Fruit fly (Drosophila melanogaster): ENCODE measurements around the gene Atg8a.

Atg8a gene

DNA sequence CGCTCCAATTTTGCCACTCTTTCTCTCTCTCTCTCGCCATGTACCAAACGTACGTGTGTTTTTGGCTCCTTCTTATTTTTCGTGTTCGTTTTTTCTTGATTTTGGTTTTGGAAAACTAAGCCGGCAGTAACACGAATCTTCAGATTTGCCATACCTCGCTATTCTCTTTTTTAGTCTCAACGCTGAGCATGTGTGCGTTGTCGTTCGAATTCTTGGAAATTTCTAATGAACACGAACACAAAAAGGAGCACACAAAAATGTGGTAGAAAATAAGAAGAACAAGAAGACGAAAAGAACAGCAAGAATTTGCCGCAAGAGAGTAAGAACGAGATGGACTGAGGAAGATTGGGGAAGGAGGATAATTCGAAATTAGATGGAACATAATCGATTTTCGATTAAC, 40.5 kb upstream of the Atg8a start:
- TF ChIP-seq Pif1B (GFP tag; optimal IDR thresholded peaks at IDR 0.05) (no peak), CG17806 (tag; optimal IDR thresholded peaks at IDR 0.05) (no peak), Pif1A (GFP tag; optimal IDR thresholded peaks at IDR 0.05) (no peak), CG15710 (tag; optimal IDR thresholded peaks at IDR 0.05) (no peak), CG12605 (GFP tag; IDR thresholded peaks at IDR 0.05) (no peak), CG8301 (tag; optimal IDR thresholded peaks at IDR 0.05) (no peak), CG4496 (GFP tag; IDR thresholded peaks at IDR 0.05) (no peak), gl (tag; optimal IDR thresholded peaks at IDR 0.05) (no peak), Ets98B (GFP tag; IDR thresholded peaks at IDR 0.05) (no peak), CG32121 (GFP tag; IDR thresholded peaks at IDR 0.05) (no peak), CG8159 (tag; optimal IDR thresholded peaks at IDR 0.05) (no peak), EcR (GFP tag; optimal IDR thresholded peaks at IDR 0.05) (no peak), rn (GFP tag; IDR thresholded peaks at IDR 0.05) (no peak)

DNA sequence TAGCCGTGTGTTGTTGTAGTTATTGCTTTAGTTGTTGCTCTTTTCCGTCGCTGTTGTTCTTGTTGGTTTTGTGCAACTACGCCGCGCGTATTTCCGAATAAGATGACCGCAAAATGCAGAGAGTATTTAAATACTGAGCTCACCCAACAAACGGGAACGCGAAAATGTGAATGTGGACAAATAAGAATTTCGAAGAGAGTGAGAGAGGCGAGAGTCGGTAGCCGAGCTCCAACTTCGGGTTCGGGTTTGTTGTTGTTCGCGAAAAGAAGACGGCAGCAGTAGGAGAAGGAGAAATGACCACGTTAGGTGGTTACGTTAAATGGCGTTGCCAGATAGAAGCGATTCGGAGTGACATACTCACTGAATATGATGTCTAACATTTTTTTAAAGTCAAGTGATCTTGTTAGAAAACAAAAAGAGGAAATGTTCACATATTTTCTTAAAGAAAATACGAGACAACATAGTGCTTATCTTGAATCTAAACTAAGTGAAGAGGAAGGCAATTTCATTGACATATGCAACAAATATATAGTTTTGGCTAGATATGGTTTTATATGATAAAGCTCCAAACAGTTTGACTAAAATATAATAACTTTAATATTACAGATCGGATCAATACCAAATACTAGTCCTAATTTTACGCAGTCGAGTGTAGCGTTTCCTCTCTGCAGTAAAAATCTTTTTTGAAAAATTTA, 38.7 kb upstream of the Atg8a start:
- no peak for TF ChIP-seq CG13204 (GFP tag; optimal IDR thresholded peaks at IDR 0.05)
- TF ChIP-seq CG10348 (GFP tag; IDR thresholded peaks at IDR 0.05): no peak
- TF ChIP-seq rn (GFP tag; IDR thresholded peaks at IDR 0.05): no peak
- TF ChIP-seq D1 (tag; optimal IDR thresholded peaks at IDR 0.05): no peak
- TF ChIP-seq Snoo (tag; optimal IDR thresholded peaks at IDR 0.05): no peak
- no peak for TF ChIP-seq CG15710 (tag; optimal IDR thresholded peaks at IDR 0.05)
- TF ChIP-seq gl (tag; optimal IDR thresholded peaks at IDR 0.05): no peak
- TF ChIP-seq CG8159 (tag; optimal IDR thresholded peaks at IDR 0.05): no peak
- no peak for TF ChIP-seq CG9948 (tag; optimal IDR thresholded peaks at IDR 0.05)
- TF ChIP-seq Ets98B (GFP tag; IDR thresholded peaks at IDR 0.05): no peak; the same call in 1 of the 2 replicates
- TF ChIP-seq CG12605 (GFP tag; IDR thresholded peaks at IDR 0.05): peak; percentile 26; the same call in 1 of the 2 replicates
- TF ChIP-seq CG14655 (GFP tag; optimal IDR thresholded peaks at IDR 0.05): no peak
- no peak for TF ChIP-seq CG8301 (tag; optimal IDR thresholded peaks at IDR 0.05)
- peak; percentile 11 for TF ChIP-seq EcR (GFP tag; optimal IDR thresholded peaks at IDR 0.05)
- TF ChIP-seq CG4496 (GFP tag; IDR thresholded peaks at IDR 0.05): 0 out of 3 replicates have a peak, but pooled peaks have one; percentile 24
- TF ChIP-seq Pif1B (GFP tag; optimal IDR thresholded peaks at IDR 0.05): no peak
- TF ChIP-seq fd96Ca (GFP tag; IDR thresholded peaks at IDR 0.05): 0 out of 3 replicates have a peak, but pooled peaks have one; percentile 29
- TF ChIP-seq CG34367 (tag; optimal IDR thresholded peaks at IDR 0.05): no peak
- peak; percentile 29 for TF ChIP-seq Pif1A (GFP tag; optimal IDR thresholded peaks at IDR 0.05)
- TF ChIP-seq CG17806 (tag; optimal IDR thresholded peaks at IDR 0.05): no peak
- TF ChIP-seq CG32121 (GFP tag; IDR thresholded peaks at IDR 0.05): no peak; the same call in 1 of the 2 replicates

DNA sequence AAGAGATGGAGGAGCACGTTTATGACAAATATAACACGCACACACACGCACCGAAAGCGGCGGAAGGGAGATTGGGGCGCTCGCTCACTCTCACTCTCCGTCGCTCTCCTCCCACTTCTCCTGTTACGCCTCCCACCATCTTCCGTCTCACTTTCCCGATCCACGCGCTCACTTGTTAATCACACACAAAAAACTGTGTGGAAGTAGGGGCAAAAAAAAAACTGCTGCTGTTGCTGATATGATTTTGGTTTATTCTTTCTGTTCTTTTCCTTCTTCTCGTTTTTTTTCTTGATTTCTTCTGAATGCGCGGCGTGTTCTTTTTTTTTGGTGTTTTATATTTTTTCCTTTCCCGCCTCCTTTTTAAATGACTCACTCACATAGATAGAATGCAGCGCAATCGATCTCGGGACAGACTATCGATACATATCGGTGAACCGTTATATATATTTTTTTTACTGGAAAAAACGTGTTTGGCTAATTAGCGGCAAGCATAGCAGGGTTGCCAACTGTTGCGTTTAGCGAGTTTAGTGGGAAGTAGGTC, 37.6 kb upstream of the Atg8a start:
- TF ChIP-seq D1 (tag; optimal IDR thresholded peaks at IDR 0.05) (peak; percentile 50), CG15710 (tag; optimal IDR thresholded peaks at IDR 0.05) (peak; percentile 80), CG8301 (tag; optimal IDR thresholded peaks at IDR 0.05) (peak; percentile 50), fd96Ca (GFP tag; IDR thresholded peaks at IDR 0.05) (peak; percentile 76; the same call in 2 of the 3 replicates), Snoo (tag; optimal IDR thresholded peaks at IDR 0.05) (peak; percentile 72), rn (GFP tag; IDR thresholded peaks at IDR 0.05) (peak; percentile 57; the same call in 1 of the 2 replicates), CG12605 (GFP tag; IDR thresholded peaks at IDR 0.05) (peak; percentile 93), Pif1A (GFP tag; optimal IDR thresholded peaks at IDR 0.05) (peak; percentile 81), CG10348 (GFP tag; IDR thresholded peaks at IDR 0.05) (no peak), CG32121 (GFP tag; IDR thresholded peaks at IDR 0.05) (peak; percentile 83), CG34367 (tag; optimal IDR thresholded peaks at IDR 0.05) (peak; percentile 80), CG13204 (GFP tag; optimal IDR thresholded peaks at IDR 0.05) (peak; percentile 83), gl (tag; optimal IDR thresholded peaks at IDR 0.05) (peak; percentile 95), Pif1B (GFP tag; optimal IDR thresholded peaks at IDR 0.05) (peak; percentile 80), EcR (GFP tag; optimal IDR thresholded peaks at IDR 0.05) (peak; percentile 63), CG17806 (tag; optimal IDR thresholded peaks at IDR 0.05) (peak; percentile 69), CG4496 (GFP tag; IDR thresholded peaks at IDR 0.05) (peak; percentile 92), CG8159 (tag; optimal IDR thresholded peaks at IDR 0.05) (peak; percentile 81), CG9948 (tag; optimal IDR thresholded peaks at IDR 0.05) (peak; percentile 47), Ets98B (GFP tag; IDR thresholded peaks at IDR 0.05) (peak; percentile 74), CG14655 (GFP tag; optimal IDR thresholded peaks at IDR 0.05) (peak; percentile 69)

DNA sequence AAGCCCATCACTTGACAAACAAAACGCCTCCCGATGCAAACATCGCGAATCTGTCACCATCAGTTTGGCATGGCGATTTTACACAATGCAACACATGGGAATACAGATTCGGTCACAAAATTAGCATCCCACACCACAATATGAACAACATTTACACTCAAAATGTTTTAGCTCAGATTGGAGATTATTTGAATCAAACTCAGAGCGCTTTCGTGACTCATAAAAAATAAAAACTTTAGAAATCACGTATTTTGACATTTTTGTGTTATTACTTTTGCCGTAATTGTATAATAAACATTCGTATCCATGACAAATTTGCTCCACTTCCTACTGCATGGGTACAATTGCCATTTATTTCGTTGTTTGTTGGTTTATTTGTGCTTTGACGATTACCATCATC, 35.9 kb upstream of the Atg8a start:
- TF ChIP-seq CG9948 (tag; optimal IDR thresholded peaks at IDR 0.05): no peak
- 0 out of 3 replicates have a peak, but pooled peaks have one; percentile 20 for TF ChIP-seq fd96Ca (GFP tag; IDR thresholded peaks at IDR 0.05)
- TF ChIP-seq CG17806 (tag; optimal IDR thresholded peaks at IDR 0.05): no peak
- peak; percentile 46 for TF ChIP-seq Ets98B (GFP tag; IDR thresholded peaks at IDR 0.05)
- TF ChIP-seq CG12605 (GFP tag; IDR thresholded peaks at IDR 0.05): no peak; the same call in 1 of the 2 replicates
- no peak for TF ChIP-seq CG8301 (tag; optimal IDR thresholded peaks at IDR 0.05)
- no peak for TF ChIP-seq Snoo (tag; optimal IDR thresholded peaks at IDR 0.05)
- peak; percentile 65; the same call in 2 of the 3 replicates for TF ChIP-seq CG4496 (GFP tag; IDR thresholded peaks at IDR 0.05)
- TF ChIP-seq rn (GFP tag; IDR thresholded peaks at IDR 0.05): no peak
- peak; percentile 48 for TF ChIP-seq CG32121 (GFP tag; IDR thresholded peaks at IDR 0.05)
- no peak for TF ChIP-seq CG15710 (tag; optimal IDR thresholded peaks at IDR 0.05)
- TF ChIP-seq Pif1B (GFP tag; optimal IDR thresholded peaks at IDR 0.05): no peak

All from whole organism, pupa.